Fruit fly (Drosophila melanogaster) whole organism, embryonic: Measurements from ENCODE around the gene syd.
A peak's percentile ranks its signal among the peaks of the same experiment; 100 is the strongest.

Experiments used
- ATbp ChIP-seq: fragments of 200-800 bp; sonication (Bioruptor generic); optimal IDR thresholded peaks from 2 replicates; lab custom pipeline; 2017; ENCODE audit warnings: missing biosample characterization, mild to moderate bottlenecking, missing genetic modification characterization, missing genetic modification reagents
- Atf-2 ChIP-seq: fragments of 200-800 bp; sonication (Bioruptor generic); optimal IDR thresholded peaks from 2 replicates; lab custom pipeline; 2016; ENCODE audit warnings: missing biosample characterization, missing genetic modification characterization
- Atf6 ChIP-seq: fragments of 200-800 bp; sonication (Bioruptor generic); IDR thresholded peaks from 2 replicates; pipeline ENCODE4 v1.3.6; 2022; ENCODE audit warnings: missing biosample characterization, missing genetic modification characterization
- Awh ChIP-seq: fragments of 200-800 bp; sonication (Bioruptor generic); IDR thresholded peaks from 2 replicates; pipeline ENCODE4, ENCODE4 v1.3.6; 2022; ENCODE audit warnings: missing biosample characterization, missing genetic modification characterization
- B-H2 ChIP-seq: fragments of 200-800 bp; sonication (Bioruptor generic); optimal IDR thresholded peaks from 2 replicates; lab custom pipeline; 2018; ENCODE audit warnings: missing biosample characterization, mild to moderate bottlenecking, missing genetic modification characterization
- CG1024 ChIP-seq: fragments of 200-800 bp; sonication (Bioruptor generic); IDR thresholded peaks from 2 replicates; pipeline ENCODE4 v1.3.6; 2022; ENCODE audit warnings: missing biosample characterization, missing genetic modification characterization
- CG10366 ChIP-seq: fragments of 200-800 bp; sonication (Bioruptor generic); IDR thresholded peaks from 2 replicates; pipeline ENCODE4 v1.3.6; 2022; ENCODE audit warnings: missing biosample characterization, missing genetic modification characterization
- CG12219 ChIP-seq: fragments of 200-800 bp; sonication (Bioruptor generic); optimal IDR thresholded peaks from 3 replicates; lab custom pipeline; 2018; ENCODE audit warnings: missing biosample characterization, mild to moderate bottlenecking, missing genetic modification characterization
- CG14441 ChIP-seq: fragments of 200-800 bp; sonication (Bioruptor generic); IDR thresholded peaks from 2 replicates; pipeline ENCODE4 v1.3.6; 2022; ENCODE audit warnings: missing biosample characterization, missing genetic modification characterization
- CG15601 ChIP-seq: fragments of 200-800 bp; sonication (Bioruptor generic); optimal IDR thresholded peaks from 3 replicates; lab custom pipeline; 2019; ENCODE audit warnings: missing biosample characterization, mild to moderate bottlenecking, missing genetic modification characterization, moderate library complexity
- CG1603 ChIP-seq: fragments of 200-800 bp; sonication (Bioruptor generic); optimal IDR thresholded peaks from 2 replicates; lab custom pipeline; 2019; ENCODE audit warnings: missing biosample characterization, mild to moderate bottlenecking, missing genetic modification characterization, moderate library complexity
- CG17385 ChIP-seq: fragments of 200-800 bp; sonication (Bioruptor generic); optimal IDR thresholded peaks from 3 replicates; lab custom pipeline; 2018; ENCODE audit warnings: missing biosample characterization, mild to moderate bottlenecking, missing genetic modification characterization
- CG17912 ChIP-seq: fragments of 200-800 bp; sonication (Bioruptor generic); optimal IDR thresholded peaks from 2 replicates; lab custom pipeline; 2018; ENCODE audit warnings: missing biosample characterization, mild to moderate bottlenecking, missing genetic modification characterization
- CG32532 ChIP-seq: fragments of 200-800 bp; sonication (Bioruptor generic); IDR thresholded peaks from 2 replicates; pipeline ENCODE4 v1.3.6; 2022; ENCODE audit warnings: missing biosample characterization, missing genetic modification characterization
- CG4424 ChIP-seq: fragments of 200-800 bp; sonication (Bioruptor generic); optimal IDR thresholded peaks from 3 replicates; lab custom pipeline; 2016; ENCODE audit warnings: missing biosample characterization, missing genetic modification characterization
- CG4730 ChIP-seq: fragments of 200-800 bp; sonication (Bioruptor generic); IDR thresholded peaks from 2 replicates; pipeline ENCODE4 v1.3.6; 2022; ENCODE audit warnings: missing biosample characterization, missing genetic modification characterization
- CG6254 ChIP-seq: fragments of 200-800 bp; sonication (Bioruptor generic); optimal IDR thresholded peaks from 3 replicates; lab custom pipeline; 2017; ENCODE audit warnings: mild to moderate bottlenecking, missing biosample characterization, missing genetic modification reagents, missing genetic modification characterization
- CG6854 ChIP-seq: fragments of 200-800 bp; sonication (Bioruptor generic); optimal IDR thresholded peaks from 3 replicates; lab custom pipeline; 2017; ENCODE audit warnings: missing biosample characterization, mild to moderate bottlenecking, missing genetic modification characterization
- CG7271 ChIP-seq: fragments of 200-800 bp; sonication (Bioruptor generic); optimal IDR thresholded peaks from 2 replicates; lab custom pipeline; 2018; ENCODE audit warnings: missing biosample characterization, mild to moderate bottlenecking, missing genetic modification characterization, moderate library complexity
- CG8089 ChIP-seq: fragments of 200-800 bp; sonication (Bioruptor generic); optimal IDR thresholded peaks from 3 replicates; lab custom pipeline; 2016; ENCODE audit warnings: missing biosample characterization, missing genetic modification characterization
- CG9609 ChIP-seq: fragments of 200-800 bp; sonication (Bioruptor generic); optimal IDR thresholded peaks from 3 replicates; lab custom pipeline; 2016; ENCODE audit warnings: missing biosample characterization, missing genetic modification characterization
- CTCF ChIP-seq: fragments of 200-800 bp; sonication (Bioruptor generic); optimal IDR thresholded peaks from 2 replicates; lab custom pipeline; 2017; ENCODE audit warnings: missing biosample characterization, mild to moderate bottlenecking, missing genetic modification characterization, moderate library complexity
- ERR ChIP-seq: fragments of 200-800 bp; sonication (Bioruptor generic); optimal IDR thresholded peaks from 2 replicates; lab custom pipeline; 2016; ENCODE audit warnings: missing biosample characterization, missing genetic modification characterization
- Fer1 ChIP-seq: fragments of 200-800 bp; sonication (Bioruptor generic); optimal IDR thresholded peaks from 2 replicates; lab custom pipeline; 2017; ENCODE audit warnings: missing biosample characterization, mild to moderate bottlenecking, missing genetic modification characterization
- HLHmδ ChIP-seq: fragments of 200-800 bp; sonication (Bioruptor generic); optimal IDR thresholded peaks from 2 replicates; lab custom pipeline; 2018; ENCODE audit warnings: missing biosample characterization, mild to moderate bottlenecking, missing genetic modification characterization, moderate library complexity
- Med ChIP-seq: fragments of 200-800 bp; sonication (Bioruptor generic); peaks from one replicate; lab custom pipeline; 2016; ENCODE audit warnings: missing biosample characterization, missing genetic modification characterization, mild to moderate bottlenecking, inconsistent platforms, moderate library complexity
- Opbp ChIP-seq: fragments of 200-800 bp; sonication (Bioruptor generic); IDR thresholded peaks from 3 replicates; pipeline ENCODE4 v1.3.6; 2022; ENCODE audit warnings: missing biosample characterization, missing genetic modification characterization; ENCODE audit not compliant: partially characterized antibody
- PHDP ChIP-seq: fragments of 200-800 bp; sonication (Bioruptor generic); optimal IDR thresholded peaks from 3 replicates; lab custom pipeline; 2018; ENCODE audit warnings: missing biosample characterization, mild to moderate bottlenecking, missing genetic modification characterization, moderate library complexity
- Side ChIP-seq: fragments of 200-800 bp; sonication (Bioruptor generic); optimal IDR thresholded peaks from 2 replicates; lab custom pipeline; 2016; ENCODE audit warnings: missing biosample characterization, missing genetic modification characterization
- Sox102F ChIP-seq: fragments of 200-800 bp; sonication (Bioruptor generic); optimal IDR thresholded peaks from 2 replicates; lab custom pipeline; 2018; ENCODE audit warnings: missing biosample characterization, mild to moderate bottlenecking, missing genetic modification characterization, moderate library complexity
- Sry-δ ChIP-seq: fragments of 200-800 bp; sonication (Bioruptor generic); optimal IDR thresholded peaks from 2 replicates; lab custom pipeline; 2016; ENCODE audit warnings: missing biosample characterization, missing genetic modification characterization
- Tbp ChIP-seq: fragments of >200 bp; optimal IDR thresholded peaks from 2 replicates; lab custom pipeline; 2018; ENCODE audit warnings: missing biosample characterization, missing genetic modification characterization
- Vsx1 ChIP-seq: fragments of 200-800 bp; sonication (Bioruptor generic); optimal IDR thresholded peaks from 2 replicates; lab custom pipeline; 2017; ENCODE audit warnings: missing biosample characterization, mild to moderate bottlenecking, missing genetic modification characterization, missing genetic modification reagents
- btn ChIP-seq: fragments of 200-800 bp; sonication (Bioruptor generic); optimal IDR thresholded peaks from 2 replicates; lab custom pipeline; 2016; ENCODE audit warnings: missing biosample characterization, missing genetic modification characterization
- chm ChIP-seq: fragments of 200-800 bp; sonication (Bioruptor generic); IDR thresholded peaks from 2 replicates; pipeline ENCODE4 v1.3.6; 2022; ENCODE audit warnings: missing biosample characterization, missing genetic modification characterization
- ci ChIP-seq: fragments of 200-800 bp; sonication (Bioruptor generic); IDR thresholded peaks from 3 replicates; pipeline ENCODE4 v1.3.6; 2022; ENCODE audit warnings: missing biosample characterization, missing genetic modification characterization
- corto ChIP-seq: fragments of 200-800 bp; sonication (Bioruptor generic); optimal IDR thresholded peaks from 2 replicates; lab custom pipeline; 2016; ENCODE audit warnings: missing biosample characterization, mild to moderate bottlenecking, missing genetic modification characterization, moderate library complexity
- dmrt99B ChIP-seq: fragments of 200-800 bp; sonication (Bioruptor generic); optimal IDR thresholded peaks from 2 replicates; lab custom pipeline; 2018; ENCODE audit warnings: missing biosample characterization, mild to moderate bottlenecking, missing genetic modification characterization, moderate library complexity
- gcm2 ChIP-seq: fragments of 200-800 bp; sonication (Bioruptor generic); optimal IDR thresholded peaks from 2 replicates; lab custom pipeline; 2016; ENCODE audit warnings: missing biosample characterization, missing genetic modification characterization
- gro ChIP-seq: fragments of 200-800 bp; sonication (Bioruptor generic); optimal IDR thresholded peaks from 2 replicates; lab custom pipeline; 2016; ENCODE audit warnings: missing biosample characterization, missing genetic modification characterization
- gsb-n ChIP-seq: fragments of 200-800 bp; sonication (Bioruptor generic); optimal IDR thresholded peaks from 3 replicates; lab custom pipeline; 2018; ENCODE audit warnings: missing biosample characterization, mild to moderate bottlenecking, missing genetic modification characterization
- gt ChIP-seq: fragments of 200-800 bp; sonication (Bioruptor generic); IDR thresholded peaks from 2 replicates; pipeline ENCODE4 v1.3.6; 2022; ENCODE audit warnings: missing biosample characterization, missing genetic modification characterization
- mld ChIP-seq: fragments of 200-800 bp; sonication (Bioruptor generic); IDR thresholded peaks from 3 replicates; pipeline ENCODE4 v1.3.6; 2022; ENCODE audit warnings: missing biosample characterization, missing genetic modification characterization; ENCODE audit not compliant: partially characterized antibody
- nmo ChIP-seq: fragments of 200-800 bp; sonication (Bioruptor generic); optimal IDR thresholded peaks from 2 replicates; lab custom pipeline; 2018; ENCODE audit warnings: missing biosample characterization, mild to moderate bottlenecking, missing genetic modification characterization, moderate library complexity
- peb ChIP-seq: fragments of 200-800 bp; sonication (Bioruptor generic); IDR thresholded peaks from 2 replicates; pipeline ENCODE4 v1.3.6; 2022; ENCODE audit warnings: missing biosample characterization, missing genetic modification characterization
- pita ChIP-seq: fragments of 200-800 bp; sonication (Bioruptor generic); optimal IDR thresholded peaks from 2 replicates; lab custom pipeline; 2017; ENCODE audit warnings: missing biosample characterization, mild to moderate bottlenecking, missing genetic modification characterization
- repo ChIP-seq: fragments of 200-800 bp; sonication (Bioruptor generic); optimal IDR thresholded peaks from 2 replicates; lab custom pipeline; 2016; ENCODE audit warnings: missing biosample characterization, missing genetic modification characterization
- seq ChIP-seq: fragments of 200-800 bp; sonication (Bioruptor generic); IDR thresholded peaks from 2 replicates; pipeline ENCODE4 v1.3.6; 2022; ENCODE audit warnings: missing biosample characterization, missing genetic modification characterization
- sima ChIP-seq: fragments of 200-800 bp; sonication (Bioruptor generic); optimal IDR thresholded peaks from 2 replicates; lab custom pipeline; 2016; ENCODE audit warnings: missing biosample characterization, missing genetic modification characterization
- stc ChIP-seq: fragments of 200-800 bp; sonication (Bioruptor generic); IDR thresholded peaks from 2 replicates; pipeline ENCODE4 v1.3.6; 2022; ENCODE audit warnings: missing biosample characterization, missing genetic modification characterization

syd gene

DNA sequence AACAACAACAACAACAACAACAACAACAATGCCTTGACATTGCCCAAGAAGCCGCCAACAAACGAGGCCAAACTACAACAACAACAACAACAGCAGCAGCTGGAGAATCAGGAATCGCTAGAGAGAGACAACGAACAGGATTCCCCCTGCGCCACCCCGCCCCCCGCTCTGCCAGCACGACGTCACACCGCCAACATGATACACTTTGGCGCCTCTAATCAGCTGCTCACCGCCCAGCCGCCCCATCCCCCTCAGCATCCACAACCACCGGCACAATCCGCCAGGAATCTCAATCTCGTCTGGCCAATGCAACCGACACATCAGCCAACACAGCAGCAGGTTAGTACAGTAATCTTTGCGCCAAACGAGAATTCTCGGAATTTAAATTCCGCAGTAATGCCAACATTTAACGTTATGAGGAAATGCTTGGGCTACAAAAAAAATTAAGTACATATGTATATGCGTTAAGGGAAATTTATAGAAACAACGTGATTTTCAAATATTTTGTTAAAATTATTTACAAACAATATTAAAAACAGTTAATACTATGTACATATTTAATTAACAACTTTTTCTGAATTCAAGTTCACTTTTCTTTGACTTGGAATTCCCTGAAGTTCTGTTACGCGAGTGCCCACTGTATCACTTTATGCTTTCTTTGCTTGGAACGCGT lies 66.1 kb downstream of the syd start (continued):
- TF ChIP-seq mld (no peak), corto (GFP tag; lab: Kevin White, UChicago) (no peak), CG6854 (no peak), CG4424 (GFP tag; lab: Kevin White, UChicago) (peak; percentile 7), nmo (GFP tag; lab: Kevin White, UChicago) (peak; percentile 53), B-H2 (GFP tag; lab: Kevin White, UChicago) (no peak), Sox102F (peak; percentile 61), chm (GFP tag; lab: Robert Waterston, UW) (no peak), ATbp (GFP tag; lab: Kevin White, UChicago) (peak; percentile 47), peb (GFP tag; lab: Robert Waterston, UW) (no peak), Opbp (no peak), Tbp (GFP tag; lab: Kevin White, UChicago) (no peak), pita (GFP tag; lab: Kevin White, UChicago) (no peak), CG14441 (GFP tag; lab: Robert Waterston, UW) (peak; percentile 35; the same call in 1 of the 2 replicates), CG1024 (no peak), sima (no peak), CG17385 (GFP tag; lab: Kevin White, UChicago) (peak; percentile 63), ERR (GFP tag; lab: Kevin White, UChicago) (no peak)
- TF ChIP-seq, all 482 proteins: peak for 125

DNA sequence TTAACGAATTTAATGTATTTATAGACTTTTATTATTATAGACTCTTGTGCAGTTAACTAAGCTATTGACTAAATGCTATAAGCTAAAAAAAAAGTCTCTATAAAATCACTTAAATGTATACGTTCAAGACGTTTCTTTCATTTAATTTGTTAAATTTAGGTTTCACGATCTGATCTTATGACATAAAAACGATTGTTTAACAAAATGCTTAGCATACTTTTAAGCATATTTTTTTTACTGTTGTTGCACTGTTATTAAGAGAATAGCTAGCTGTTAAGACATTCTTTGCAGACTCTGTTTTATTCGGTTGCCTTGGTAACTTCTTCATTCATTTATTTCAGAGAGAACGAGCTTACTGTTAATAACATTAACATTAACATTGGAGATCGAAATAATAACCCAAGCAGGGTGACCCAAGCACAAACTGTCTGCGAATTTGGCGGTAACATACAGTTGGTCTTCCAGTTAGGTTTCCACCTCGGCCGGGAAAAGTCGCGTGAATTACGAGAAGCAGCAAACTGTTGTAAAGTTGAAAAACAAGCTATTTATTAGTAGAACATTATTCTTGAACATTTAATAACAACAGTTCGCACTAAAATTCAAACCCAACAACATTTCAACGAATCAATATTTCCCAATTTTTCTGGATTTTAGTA lies 67.2 kb downstream of the syd start, which contains the start of gene CG32365:
TSS of gene CG32365 (plus strand) at position 462 of the 656 bp plus-strand sequence.
- TF ChIP-seq Med (peak; percentile 88), CG10366 (GFP tag; lab: Robert Waterston, UW) (no peak), CG9609 (GFP tag; lab: Kevin White, UChicago) (no peak), PHDP (peak; percentile 36), HLHmδ (GFP tag; lab: Kevin White, UChicago) (peak; percentile 6), gro (peak; percentile 27), gt (GFP tag; lab: Robert Waterston, UW) (no peak), Awh (no peak), peb (GFP tag; lab: Robert Waterston, UW) (no peak), seq (peak; percentile 22; the same call in 1 of the 2 replicates), Atf6 (GFP tag; lab: Robert Waterston, UW) (no peak), CG12219 (GFP tag; lab: Kevin White, UChicago) (peak; percentile 28), ci (GFP tag; lab: Robert Waterston, UW) (peak; percentile 65), Atf-2 (GFP tag; lab: Kevin White, UChicago) (no peak), CG8089 (GFP tag; lab: Kevin White, UChicago) (peak; percentile 12), repo (no peak), Vsx1 (no peak), Sry-δ (GFP tag; lab: Kevin White, UChicago) (no peak), CG1603 (tag; lab: Kevin White, UChicago) (peak; percentile 36), gcm2 (no peak), CG6254 (GFP tag; lab: Kevin White, UChicago) (peak; percentile 99), CG4730 (GFP tag; lab: Robert Waterston, UW) (no peak), CG17912 (GFP tag; lab: Kevin White, UChicago) (no peak), CTCF (GFP tag; lab: Kevin White, UChicago) (peak; percentile 74), gsb-n (tag; lab: Kevin White, UChicago) (no peak), stc (GFP tag; lab: Robert Waterston, UW) (no peak; the same call in 1 of the 2 replicates), CG32532 (GFP tag; lab: Robert Waterston, UW) (peak; percentile 57; the same call in 1 of the 2 replicates), CG7271 (no peak), Fer1 (GFP tag; lab: Kevin White, UChicago) (peak; percentile 44), CG15601 (tag; lab: Kevin White, UChicago) (no peak), btn (GFP tag; lab: Kevin White, UChicago) (no peak), dmrt99B (tag; lab: Kevin White, UChicago) (peak; percentile 21), Side (GFP tag; lab: Kevin White, UChicago) (no peak)
